Fruit fly (Drosophila melanogaster): Measurements from ENCODE around the gene Aduk.

DNA sequence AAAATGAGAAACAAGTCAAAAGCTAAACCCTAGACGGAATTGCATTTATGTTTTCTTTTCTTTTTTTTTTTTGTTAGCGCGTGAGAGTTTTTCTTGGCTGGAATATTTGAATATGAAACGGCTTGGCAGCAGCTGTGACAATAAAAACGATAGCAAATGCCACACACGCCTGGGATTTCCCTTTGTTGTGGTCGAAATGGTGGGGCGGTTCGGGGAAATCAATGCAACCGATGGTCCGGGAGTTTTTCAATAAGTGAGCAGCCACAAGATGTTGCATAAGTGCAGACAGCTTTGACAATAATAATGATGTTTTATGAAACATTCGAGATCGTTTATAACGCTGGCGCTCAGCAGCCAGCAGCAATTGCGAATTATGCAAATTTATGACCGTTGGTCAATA, 42.3 kb upstream of the Aduk start:
- TF ChIP-seq CG7101 (tag; optimal IDR thresholded peaks at IDR 0.05) (no peak), tj (GFP tag; optimal IDR thresholded peaks at IDR 0.05) (no peak), CG1620 (GFP tag; optimal IDR thresholded peaks at IDR 0.05) (no peak), CG5204 (GFP tag; optimal IDR thresholded peaks at IDR 0.05) (no peak), cnc (optimal IDR thresholded peaks at IDR 0.05) (no peak), pad (GFP tag; optimal IDR thresholded peaks at IDR 0.05) (no peak), toe (GFP tag; optimal IDR thresholded peaks at IDR 0.05) (no peak)
